Fruit fly (Drosophila melanogaster) whole organism, adult: ENCODE results near the gene CG18095.

Experiments used
- CG5204 ChIP-seq: fragments of 200-800 bp; sonication (Bioruptor generic); optimal IDR thresholded peaks from 2 replicates; lab custom pipeline; 2016; ENCODE audit warnings: missing biosample characterization, missing genetic modification characterization
- CG7045 ChIP-seq: fragments of 200-800 bp; sonication (Bioruptor generic); optimal IDR thresholded peaks from 2 replicates; lab custom pipeline; 2017; ENCODE audit warnings: missing biosample characterization, mild to moderate bottlenecking, missing genetic modification characterization
- Crg-1 ChIP-seq: fragments of 200-800 bp; sonication (Bioruptor generic); optimal IDR thresholded peaks from 2 replicates; lab custom pipeline; 2016; ENCODE audit warnings: missing biosample characterization, missing genetic modification characterization
- kay ChIP-seq: fragments of 200-800 bp; sonication (Bioruptor generic); peaks from one replicate; lab custom pipeline; 2016; ENCODE audit warnings: missing biosample characterization, missing genetic modification characterization, borderline replicate concordance

dm6 chr2L:14001078-14001477 lies 30.3 kb downstream of the CG18095 start, which contains the start of gene rk:
- TF ChIP-seq kay (no peak), CG7045 (GFP tag; lab: Kevin White, UChicago) (no peak), Crg-1 (GFP tag; lab: Kevin White, UChicago) (no peak), CG5204 (no peak)
